Worm (Caenorhabditis elegans) whole organism, young adult: ENCODE data around the gene fut-3.
"Not testable (repeated sequence)": the region's sequence is repeated elsewhere in the genome, so short reads cannot be mapped to it uniquely, and the experiment has no call there.

Source experiments
- B0336.3 ChIP-seq: fragments of 200-800 bp; sonication (Bioruptor generic); IDR thresholded peaks from 2 replicates; pipeline ENCODE4 v1.3.6; 2022; ENCODE audit warnings: missing genetic modification characterization, missing compliant biosample characterization
- C06A6.2 ChIP-seq: fragments of 200-800 bp; sonication (Bioruptor generic); conservative IDR thresholded peaks from 2 replicates; pipeline ENCODE4 v1.3.6; 2022; ENCODE audit warnings: missing genetic modification characterization, missing compliant biosample characterization
- D2030.7 ChIP-seq: fragments of 200-800 bp; sonication (Bioruptor generic); IDR thresholded peaks from 2 replicates; pipeline ENCODE4 v1.3.6; 2022; ENCODE audit warnings: missing genetic modification reagents, missing genetic modification characterization, missing compliant biosample characterization
- K12H6.12 ChIP-seq: fragments of 200-800 bp; sonication (Bioruptor generic); optimal IDR thresholded peaks from 2 replicates; lab custom pipeline; 2018; ENCODE audit warnings: mild to moderate bottlenecking, missing genetic modification characterization, missing compliant biosample characterization
- T26A5.8 ChIP-seq: sonication (generic microtip); optimal IDR thresholded peaks from 2 replicates; lab custom pipeline; 2016; ENCODE audit warnings: missing genetic modification characterization, missing compliant biosample characterization
- Y53G8AR.9 ChIP-seq: fragments of 200-800 bp; sonication (Bioruptor generic); conservative IDR thresholded peaks from 2 replicates; pipeline ENCODE4 v1.3.6; 2022; ENCODE audit warnings: missing genetic modification reagents, missing genetic modification characterization, missing compliant biosample characterization
- Y56A3A.18 ChIP-seq: fragments of 200-800 bp; sonication (Bioruptor generic); IDR thresholded peaks from 2 replicates; pipeline ENCODE4 v1.3.6; 2022; ENCODE audit warnings: missing genetic modification reagents, missing genetic modification characterization, missing compliant biosample characterization
- Y79H2A.3 ChIP-seq: fragments of 200-800 bp; sonication (Bioruptor generic); conservative IDR thresholded peaks from 2 replicates; pipeline ENCODE4 v1.3.6; 2022; ENCODE audit warnings: missing genetic modification reagents, missing genetic modification characterization, missing compliant biosample characterization
- aptf-2 ChIP-seq: fragments of 200-800 bp; sonication (Bioruptor generic); conservative IDR thresholded peaks from 2 replicates; pipeline ENCODE4 v1.3.6; 2022; ENCODE audit warnings: missing genetic modification reagents, missing genetic modification characterization, missing compliant biosample characterization
- athp-1 ChIP-seq: sonication (generic microtip); optimal IDR thresholded peaks from 2 replicates; lab custom pipeline; 2017; ENCODE audit warnings: mild to moderate bottlenecking, missing genetic modification characterization, missing compliant biosample characterization
- attf-5 ChIP-seq: fragments of 200-800 bp; sonication (Bioruptor generic); optimal IDR thresholded peaks from 2 replicates; lab custom pipeline; 2018; ENCODE audit warnings: mild to moderate bottlenecking, missing genetic modification characterization, missing compliant biosample characterization
- cebp-1 ChIP-seq, 2 experiments: fragments of 200-800 bp in 1 of 2; sonication (Bioruptor generic) in 1 of 2; sonication (generic microtip) in 1 of 2; IDR thresholded peaks in 1 of 2; optimal IDR thresholded peaks in 1 of 2; 2 replicates each; pipeline versions ENCODE4 v1.3.6 to Lab custom; 2017 to 2022; ENCODE audit warnings: missing compliant biosample characterization in 2 of 2, missing genetic modification characterization in 2 of 2, mild to moderate bottlenecking in 1 of 2, missing genetic modification reagents in 1 of 2, moderate library complexity in 1 of 2
- dox-1 ChIP-seq: fragments of 200-800 bp; sonication (Bioruptor generic); IDR thresholded peaks from 2 replicates; pipeline ENCODE4 v1.3.6; 2022; ENCODE audit warnings: missing genetic modification reagents, missing genetic modification characterization, missing compliant biosample characterization
- efl-1 ChIP-seq: fragments of 150-350 bp; optimal IDR thresholded peaks from 2 replicates; lab custom pipeline; 2014; ENCODE audit warnings: missing biosample characterization, missing genetic modification reagents, missing genetic modification characterization
- hmg-1.2 ChIP-seq: fragments of 200-800 bp; sonication (Bioruptor generic); IDR thresholded peaks from 2 replicates; pipeline ENCODE4 v1.3.6; 2022; ENCODE audit warnings: missing genetic modification reagents, missing genetic modification characterization, missing compliant biosample characterization
- lin-35 ChIP-seq, 3 experiments: fragments of 150-350 bp in 2 of 3; sonication (generic microtip) in 1 of 3; optimal IDR thresholded peaks; 2 replicates each; lab custom pipeline; 2014 to 2018; ENCODE audit warnings: missing biosample characterization in 3 of 3, missing genetic modification characterization in 3 of 3, missing genetic modification reagents in 3 of 3
- lin-40 ChIP-seq: sonication (generic microtip); optimal IDR thresholded peaks from 2 replicates; lab custom pipeline; 2016; ENCODE audit warnings: missing genetic modification characterization, mild to moderate bottlenecking, missing compliant biosample characterization, missing genotype, missing genetic modification reagents
- madf-10 ChIP-seq: sonication (generic microtip); optimal IDR thresholded peaks from 2 replicates; lab custom pipeline; 2016; ENCODE audit warnings: mild to moderate bottlenecking, missing genetic modification characterization, missing compliant biosample characterization
- madf-6 ChIP-seq: fragments of 200-800 bp; sonication (Bioruptor generic); IDR thresholded peaks from 2 replicates; pipeline ENCODE4 v1.3.6; 2022; ENCODE audit warnings: missing genetic modification reagents, missing genetic modification characterization, missing compliant biosample characterization
- mcd-1 ChIP-seq: fragments of 200-800 bp; sonication (Bioruptor generic); IDR thresholded peaks from 2 replicates; pipeline ENCODE4 v1.3.6; 2022; ENCODE audit warnings: missing genetic modification reagents, missing genetic modification characterization, missing compliant biosample characterization
- nfyb-1 ChIP-seq: fragments of 200-800 bp; sonication (Bioruptor generic); IDR thresholded peaks from 2 replicates; pipeline ENCODE4 v1.3.6; 2022; ENCODE audit warnings: missing genetic modification reagents, missing genetic modification characterization, missing compliant biosample characterization
- nhr-80 ChIP-seq: sonication (generic microtip); optimal IDR thresholded peaks from 2 replicates; lab custom pipeline; 2016; ENCODE audit warnings: missing genetic modification characterization, missing compliant biosample characterization
- pbrm-1 ChIP-seq: fragments of 200-800 bp; sonication (Bioruptor generic); IDR thresholded peaks from 2 replicates; pipeline ENCODE4 v1.3.6; 2022; ENCODE audit warnings: missing genetic modification reagents, missing genetic modification characterization, missing compliant biosample characterization
- repo-1 ChIP-seq: sonication (generic microtip); optimal IDR thresholded peaks from 2 replicates; lab custom pipeline; 2017; ENCODE audit warnings: mild to moderate bottlenecking, missing genetic modification characterization, missing compliant biosample characterization
- snpc-1.1 ChIP-seq: sonication (generic microtip); optimal IDR thresholded peaks from 2 replicates; lab custom pipeline; 2017; ENCODE audit warnings: missing genetic modification characterization, mild to moderate bottlenecking, missing compliant biosample characterization, antibody characterized with exemption, moderate library complexity, missing genotype, missing genetic modification reagents; ENCODE audit not compliant: insufficient read depth
- snpc-4 ChIP-seq, 5 experiments: fragments of 150-350 bp in 1 of 5; sonication (generic microtip) in 4 of 5; optimal IDR thresholded peaks; 2 replicates each; lab custom pipeline; 2014 to 2018; ENCODE audit warnings: missing genetic modification characterization in 5 of 5, missing biosample characterization in 3 of 5, antibody characterized with exemption in 2 of 5, mild to moderate bottlenecking in 2 of 5, missing compliant biosample characterization in 2 of 5, missing genotype in 2 of 5, moderate library complexity in 2 of 5, missing genetic modification reagents in 1 of 5
- tbp1 ChIP-seq: fragments of 200-800 bp; sonication (Bioruptor generic); optimal IDR thresholded peaks from 2 replicates; lab custom pipeline; 2018; ENCODE audit warnings: mild to moderate bottlenecking, missing genetic modification characterization, missing compliant biosample characterization
- tbx-9 ChIP-seq: sonication (generic microtip); optimal IDR thresholded peaks from 2 replicates; lab custom pipeline; 2016; ENCODE audit warnings: borderline replicate concordance, missing genetic modification characterization, inconsistent platforms, missing compliant biosample characterization
- tlf-1 ChIP-seq: fragments of 200-800 bp; sonication (Bioruptor generic); optimal IDR thresholded peaks from 2 replicates; lab custom pipeline; 2018; ENCODE audit warnings: mild to moderate bottlenecking, missing genetic modification characterization, missing compliant biosample characterization
- ztf-18 ChIP-seq: sonication (generic microtip); optimal IDR thresholded peaks from 2 replicates; lab custom pipeline; 2016; ENCODE audit warnings: missing genotype, mild to moderate bottlenecking, missing genetic modification characterization, missing compliant biosample characterization
- ztf-6 ChIP-seq: fragments of 200-800 bp; sonication (Bioruptor generic); IDR thresholded peaks from 2 replicates; pipeline ENCODE4 v1.3.6; 2022; ENCODE audit warnings: missing genetic modification reagents, missing genetic modification characterization, missing compliant biosample characterization

The fut-3 gene

DNA sequence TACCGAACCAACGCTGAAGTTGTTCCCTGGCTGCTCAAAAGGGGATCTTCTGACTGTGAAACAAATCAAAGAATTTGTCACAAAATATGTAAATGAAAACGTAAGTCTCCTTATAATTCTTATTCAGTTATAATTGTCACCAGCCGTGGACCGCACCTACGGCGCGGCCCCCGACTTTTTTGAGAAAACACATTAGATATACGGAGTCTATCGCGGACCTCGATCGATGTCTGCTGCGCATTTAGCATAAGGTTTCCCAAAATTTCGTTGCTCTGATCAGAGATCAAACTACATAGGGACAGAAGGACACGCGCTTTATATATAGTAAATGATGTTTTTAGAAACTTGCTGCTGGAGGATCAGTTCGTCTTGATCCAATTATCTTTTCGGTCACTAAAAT lies 33.3 kb upstream of the fut-3 start:
- TF ChIP-seq snpc-4 (GFP tag; optimal IDR thresholded peaks at IDR 0.05; lab: Kevin White, UChicago): not testable (repeated sequence)
- TF ChIP-seq snpc-4 (tag; optimal IDR thresholded peaks at IDR 0.05; lab: Kevin White, UChicago): peak in 2 of 4 experiments; percentile 64 to 82
- peak; percentile 56 for TF ChIP-seq snpc-1.1 (tag; lab: Kevin White, UChicago)

ce11 chrII:5691216-5691771 lies 31.7 kb upstream of the fut-3 start, which contains the start of the genes ndub-5 and eif-2D:
ndub-5 (minus strand) TSS chrII:5691353.
eif-2D (plus strand) TSS chrII:5691721.
- TF ChIP-seq mcd-1 (GFP tag; lab: Robert Waterston, UW) (no peak), snpc-4 (GFP tag; optimal IDR thresholded peaks at IDR 0.05; lab: Kevin White, UChicago) (no peak), snpc-4 (tag; optimal IDR thresholded peaks at IDR 0.05; lab: Kevin White, UChicago) (peak in 1 of 4 experiments; percentile 23), snpc-1.1 (tag; lab: Kevin White, UChicago) (peak; percentile 2)

DNA sequence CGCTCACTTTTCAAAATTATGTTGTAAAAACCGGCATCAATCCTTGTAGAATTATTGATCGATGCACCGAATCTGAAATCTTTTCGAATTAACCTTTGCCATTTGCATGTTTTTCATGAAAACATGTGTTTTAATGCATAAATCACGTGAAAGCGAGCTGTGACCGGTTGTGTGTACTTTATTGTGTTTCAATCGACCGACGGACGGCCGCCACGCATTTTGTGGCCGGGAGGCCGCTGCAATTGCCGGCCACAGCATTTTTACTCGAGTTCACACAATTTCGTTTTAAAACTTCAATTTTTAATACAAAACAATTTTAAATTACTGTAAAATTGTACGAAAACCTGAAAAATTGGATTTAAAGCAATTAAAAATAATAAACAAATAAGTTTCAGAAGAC lies 29.4 kb upstream of the fut-3 start, which contains the start of gene C25H3.11:
TSS of gene C25H3.11 (minus strand) at position 82 of the 400 bp plus-strand sequence.
- TF ChIP-seq D2030.7 (0 out of 2 replicates have a peak, but pooled peaks have one; percentile 21), Y79H2A.3 (GFP tag; lab: Robert Waterston, UW) (no peak), ztf-6 (GFP tag; lab: Robert Waterston, UW) (no peak), B0336.3 (GFP tag; lab: Robert Waterston, UW) (peak; percentile 31), hmg-1.2 (GFP tag; lab: Robert Waterston, UW) (0 out of 2 replicates have a peak, but pooled peaks have one; percentile 19), nfyb-1 (GFP tag; lab: Robert Waterston, UW) (0 out of 2 replicates have a peak, but pooled peaks have one; percentile 37), tbx-9 (no peak), aptf-2 (GFP tag; lab: Robert Waterston, UW) (0 out of 2 replicates have a peak, but pooled peaks have one; percentile 28), pbrm-1 (GFP tag; lab: Robert Waterston, UW) (peak; percentile 7; the same call in 1 of the 2 replicates), dox-1 (peak; percentile 71), C06A6.2 (GFP tag; lab: Robert Waterston, UW) (no peak), madf-10 (tag; lab: Kevin White, UChicago) (peak; percentile 10), tbp1 (GFP tag; lab: Kevin White, UChicago) (peak; percentile 41), madf-6 (peak; percentile 12; the same call in 1 of the 2 replicates), nhr-80 (peak; percentile 61), tlf-1 (GFP tag; lab: Kevin White, UChicago) (peak; percentile 21), cebp-1 (GFP tag; IDR thresholded peaks at IDR 0.05; lab: Robert Waterston, UW) (no peak; the same call in 1 of the 2 replicates), cebp-1 (tag; optimal IDR thresholded peaks at IDR 0.05; lab: Kevin White, UChicago) (peak; percentile 63), lin-35 (GFP tag; optimal IDR thresholded peaks at IDR 0.05; lab: Kevin White, UChicago) (peak in 1 of 3 experiments; percentile 2), snpc-4 (GFP tag; optimal IDR thresholded peaks at IDR 0.05; lab: Kevin White, UChicago) (no peak), snpc-4 (tag; optimal IDR thresholded peaks at IDR 0.05; lab: Kevin White, UChicago) (peak in 3 of 4 experiments; percentile 10 to 46 (median 33)), ztf-18 (tag; lab: Kevin White, UChicago) (peak; percentile 15), attf-5 (peak; percentile 79), K12H6.12 (tag; lab: Kevin White, UChicago) (peak; percentile 20), efl-1 (GFP tag; lab: Kevin White, UChicago) (no peak), Y56A3A.18 (0 out of 2 replicates have a peak, but pooled peaks have one; percentile 53), Y53G8AR.9 (GFP tag; lab: Robert Waterston, UW) (peak; percentile 29; the same call in 1 of the 2 replicates), lin-40 (tag; lab: Kevin White, UChicago) (peak; percentile 6), T26A5.8 (tag; lab: Kevin White, UChicago) (no peak), athp-1 (tag; lab: Kevin White, UChicago) (peak; percentile 17), repo-1 (tag; lab: Kevin White, UChicago) (peak; percentile 31)
